Fruit fly (Drosophila melanogaster) whole organism, adult: ENCODE results near the gene CG13670.

Experiments
- CG1620 ChIP-seq: fragments of 200-800 bp; sonication (Bioruptor generic); optimal IDR thresholded peaks from 2 replicates; lab custom pipeline; 2016; ENCODE audit warnings: missing biosample characterization, missing genetic modification characterization
- CG33017 ChIP-seq: fragments of 200-800 bp; sonication (Bioruptor generic); optimal IDR thresholded peaks from 2 replicates; lab custom pipeline; 2018; ENCODE audit warnings: missing biosample characterization, mild to moderate bottlenecking, missing genetic modification characterization, moderate library complexity
- CG5204 ChIP-seq: fragments of 200-800 bp; sonication (Bioruptor generic); optimal IDR thresholded peaks from 2 replicates; lab custom pipeline; 2016; ENCODE audit warnings: missing biosample characterization, missing genetic modification characterization
- CG7101 ChIP-seq: fragments of 200-800 bp; sonication (Bioruptor generic); optimal IDR thresholded peaks from 2 replicates; lab custom pipeline; 2018; ENCODE audit warnings: missing biosample characterization, mild to moderate bottlenecking, missing genetic modification characterization, moderate library complexity
- Clk ChIP-seq: fragments of 200-800 bp; sonication (Bioruptor generic); optimal IDR thresholded peaks from 2 replicates; lab custom pipeline; 2017; ENCODE audit warnings: missing biosample characterization, missing genetic modification characterization
- Hr96 ChIP-seq: fragments of 200-800 bp; sonication (Bioruptor generic); optimal IDR thresholded peaks from 2 replicates; lab custom pipeline; 2016; ENCODE audit warnings: missing biosample characterization, missing genetic modification characterization
- Mnt ChIP-seq: fragments of 200-800 bp; sonication (Bioruptor generic); optimal IDR thresholded peaks from 2 replicates; lab custom pipeline; 2016; ENCODE audit warnings: missing biosample characterization, mild to moderate bottlenecking, missing genetic modification characterization
- bab1 ChIP-seq: fragments of 200-800 bp; sonication (Bioruptor generic); optimal IDR thresholded peaks from 3 replicates; lab custom pipeline; 2019; ENCODE audit warnings: missing biosample characterization, mild to moderate bottlenecking, missing genetic modification characterization, moderate library complexity
- cic ChIP-seq: fragments of 200-800 bp; sonication (Bioruptor generic); optimal IDR thresholded peaks from 2 replicates; lab custom pipeline; 2017; ENCODE audit warnings: missing biosample characterization, mild to moderate bottlenecking, missing genetic modification characterization, moderate library complexity
- cnc ChIP-seq, 2 experiments: fragments of >200 bp; optimal IDR thresholded peaks; 2 replicates each; lab custom pipeline; 2017
- ovo ChIP-seq: fragments of 200-800 bp; sonication (Bioruptor generic); optimal IDR thresholded peaks from 2 replicates; lab custom pipeline; 2016; ENCODE audit warnings: missing biosample characterization, missing genetic modification characterization
- toe ChIP-seq: fragments of 200-800 bp; sonication (Bioruptor generic); optimal IDR thresholded peaks from 2 replicates; lab custom pipeline; 2016; ENCODE audit warnings: missing biosample characterization, missing genetic modification characterization

- TF ChIP-seq CG7101 (tag; lab: Kevin White, UChicago) (no peak), CG33017 (no peak), Clk (GFP tag; lab: Kevin White, UChicago) (no peak), CG5204 (no peak), cic (GFP tag; lab: Kevin White, UChicago) (no peak), cnc (optimal IDR thresholded peaks at IDR 0.05; lab: Kevin White, UChicago) (no peak), toe (GFP tag; lab: Kevin White, UChicago) (no peak), bab1 (no peak), CG1620 (no peak), Hr96 (GFP tag; lab: Kevin White, UChicago) (no peak), Mnt (no peak), ovo (GFP tag; lab: Kevin White, UChicago) (no peak)
Observed at dm6 chr3L:8320105-8320813, at the start of gene CG13670.
